Worm (Caenorhabditis elegans): ENCODE measurements around the gene F07C3.9.

DNA sequence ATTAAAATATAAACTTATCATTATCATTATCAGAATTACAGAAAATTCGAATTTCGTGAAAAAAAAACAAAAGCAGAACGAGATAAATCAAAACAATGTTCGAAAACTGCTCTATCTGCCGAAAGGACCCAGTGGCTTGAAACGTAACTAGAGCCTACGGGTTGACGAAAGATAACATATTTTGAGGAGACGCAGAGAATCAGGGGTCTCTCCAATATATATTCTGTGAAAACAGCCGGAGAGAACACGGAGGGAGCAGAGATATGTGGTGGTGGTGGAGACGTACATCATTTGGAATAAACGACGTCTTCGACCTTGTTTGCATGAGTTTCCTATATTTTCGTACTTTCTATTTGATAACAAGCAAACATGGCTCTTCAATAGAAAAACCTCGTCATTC lies 45.6 kb downstream of the F07C3.9 start:
- TF ChIP-seq dpl-1 (GFP tag; optimal IDR thresholded peaks at IDR 0.05): no peak
- TF ChIP-seq blmp-1 (tag; optimal IDR thresholded peaks at IDR 0.05): peak; percentile 2
- TF ChIP-seq isw-1 (GFP tag; IDR thresholded peaks at IDR 0.05): no peak
- no peak for TF ChIP-seq nhr-237 (tag; optimal IDR thresholded peaks at IDR 0.05)
- no peak for TF ChIP-seq mab-9 (GFP tag; IDR thresholded peaks at IDR 0.05)
- no peak for TF ChIP-seq fos-1 (tag; optimal IDR thresholded peaks at IDR 0.05)
- no peak for TF ChIP-seq lin-13 (GFP tag; optimal IDR thresholded peaks at IDR 0.05)
- TF ChIP-seq nhr-84 (tag; optimal IDR thresholded peaks at IDR 0.05): no peak
- TF ChIP-seq lin-15B (tag; optimal IDR thresholded peaks at IDR 0.05): no peak
- no peak for TF ChIP-seq mep-1 (tag; optimal IDR thresholded peaks at IDR 0.05)
- no peak for TF ChIP-seq sptf-1 (tag; optimal IDR thresholded peaks at IDR 0.05)
- no peak for TF ChIP-seq unc-86 (tag; optimal IDR thresholded peaks at IDR 0.05)
- TF ChIP-seq alr-1 (tag; optimal IDR thresholded peaks at IDR 0.05; ENCODE audit: borderline replicate concordance): no peak
- no peak for TF ChIP-seq unc-62 (GFP tag; optimal IDR thresholded peaks at IDR 0.05)
